Worm (Caenorhabditis elegans): ENCODE measurements around the gene K08F9.1.

DNA sequence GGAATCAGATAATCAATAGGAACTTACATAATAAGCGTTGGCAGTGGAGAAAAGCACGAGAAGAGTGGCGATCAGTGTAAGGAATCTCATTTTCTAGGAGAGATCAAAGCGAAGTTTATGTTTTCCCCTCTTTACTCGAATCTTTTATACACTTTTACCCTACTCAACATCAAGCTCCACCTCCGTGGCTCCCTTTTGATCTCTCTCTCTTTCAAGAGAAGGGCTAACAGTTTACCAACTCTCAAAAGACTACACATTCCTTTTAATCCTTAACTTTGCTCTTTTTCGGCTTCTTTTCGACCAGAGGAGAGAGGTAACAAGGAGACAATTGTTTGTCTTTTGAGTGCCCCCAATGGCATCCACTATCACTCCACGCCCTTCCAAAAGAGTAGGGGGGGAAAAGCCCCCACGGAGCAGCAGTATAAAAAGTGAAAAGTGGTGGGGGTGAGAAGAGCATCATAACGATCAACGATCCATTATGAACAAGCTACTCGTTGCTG is 55.9 kb downstream of the K08F9.1 start, which contains the start of the genes C01G10.15 and C01G10.6:
- TF ChIP-seq tbx-2 (tag; optimal IDR thresholded peaks at IDR 0.05) = no peak
- TF ChIP-seq ama-1 (optimal IDR thresholded peaks at IDR 0.05) = no peak
- TF ChIP-seq unc-86 (tag; optimal IDR thresholded peaks at IDR 0.05) = no peak
- no peak for TF ChIP-seq pha-4 (tag; optimal IDR thresholded peaks at IDR 0.05)
- no peak for TF ChIP-seq hlh-15 (tag; optimal IDR thresholded peaks at IDR 0.05)
- TF ChIP-seq sdc-2 (tag; optimal IDR thresholded peaks at IDR 0.05) = no peak
- no peak for TF ChIP-seq lim-6 (tag; optimal IDR thresholded peaks at IDR 0.05)
- no peak for TF ChIP-seq fkh-10 (GFP tag; optimal IDR thresholded peaks at IDR 0.05)
- TF ChIP-seq unc-55 (GFP tag; optimal IDR thresholded peaks at IDR 0.05) = no peak
- TF ChIP-seq hlh-6 (tag; optimal IDR thresholded peaks at IDR 0.05) = no peak
- no peak for TF ChIP-seq zip-5 (tag; optimal IDR thresholded peaks at IDR 0.05)
- TF ChIP-seq ceh-24 (tag; optimal IDR thresholded peaks at IDR 0.05) = no peak

Data from whole organism, late embryonic.